Fruit fly (Drosophila melanogaster) whole organism, embryonic: ENCODE measurements around the gene Mul1.

ENCODE experiments used
- CG10274 ChIP-seq: fragments of 200-800 bp; sonication (Bioruptor generic); optimal IDR thresholded peaks from 3 replicates; lab custom pipeline; 2017; ENCODE audit warnings: missing biosample characterization, mild to moderate bottlenecking, missing genetic modification characterization
- CG11085 ChIP-seq: fragments of 200-800 bp; sonication (Bioruptor generic); IDR thresholded peaks from 2 replicates; pipeline ENCODE4 v1.3.6; 2022; ENCODE audit warnings: missing biosample characterization, missing genetic modification characterization
- CG11504 ChIP-seq: fragments of 200-800 bp; sonication (Bioruptor generic); optimal IDR thresholded peaks from 3 replicates; lab custom pipeline; 2019; ENCODE audit warnings: missing biosample characterization, mild to moderate bottlenecking, missing genetic modification characterization, moderate library complexity
- CG12219 ChIP-seq: fragments of 200-800 bp; sonication (Bioruptor generic); optimal IDR thresholded peaks from 3 replicates; lab custom pipeline; 2018; ENCODE audit warnings: missing biosample characterization, mild to moderate bottlenecking, missing genetic modification characterization
- CG12391 ChIP-seq: fragments of 200-800 bp; sonication (Bioruptor generic); optimal IDR thresholded peaks from 3 replicates; lab custom pipeline; 2018; ENCODE audit warnings: missing biosample characterization, mild to moderate bottlenecking, missing genetic modification characterization, moderate library complexity
- CG12769 ChIP-seq: fragments of 200-800 bp; sonication (Bioruptor generic); optimal IDR thresholded peaks from 2 replicates; lab custom pipeline; 2019; ENCODE audit warnings: missing biosample characterization, mild to moderate bottlenecking, missing genetic modification characterization, moderate library complexity
- CG13424 ChIP-seq: fragments of 200-800 bp; sonication (Bioruptor generic); optimal IDR thresholded peaks from 2 replicates; lab custom pipeline; 2019; ENCODE audit warnings: missing biosample characterization, mild to moderate bottlenecking, missing genetic modification characterization, moderate library complexity
- CG13624 ChIP-seq: fragments of 200-800 bp; sonication (Bioruptor generic); optimal IDR thresholded peaks from 2 replicates; lab custom pipeline; 2016; ENCODE audit warnings: missing biosample characterization, missing genetic modification characterization
- CG15696 ChIP-seq: fragments of 200-800 bp; sonication (Bioruptor generic); optimal IDR thresholded peaks from 2 replicates; lab custom pipeline; 2019; ENCODE audit warnings: missing biosample characterization, mild to moderate bottlenecking, missing genetic modification characterization, moderate library complexity
- CG2129 ChIP-seq: fragments of 200-800 bp; sonication (Bioruptor generic); IDR thresholded peaks from 2 replicates; pipeline ENCODE4 v1.3.6; 2022; ENCODE audit warnings: missing biosample characterization, missing genetic modification characterization; ENCODE audit not compliant: partially characterized antibody
- CG3065 ChIP-seq: fragments of 200-800 bp; sonication (Bioruptor generic); optimal IDR thresholded peaks from 2 replicates; lab custom pipeline; 2016; ENCODE audit warnings: missing biosample characterization, missing genetic modification characterization
- CG31441 ChIP-seq: fragments of 200-800 bp; sonication (Bioruptor generic); IDR thresholded peaks from 2 replicates; pipeline ENCODE4 v1.3.6; 2022; ENCODE audit warnings: missing biosample characterization, missing genetic modification characterization
- CG3163 ChIP-seq: fragments of 200-800 bp; sonication (Bioruptor generic); optimal IDR thresholded peaks from 3 replicates; lab custom pipeline; 2016; ENCODE audit warnings: missing biosample characterization, missing genetic modification characterization
- CG34224 ChIP-seq: fragments of 200-800 bp; sonication (Bioruptor generic); IDR thresholded peaks from 3 replicates; pipeline ENCODE4 v1.3.6; 2022; ENCODE audit warnings: missing biosample characterization, missing genetic modification characterization; ENCODE audit not compliant: partially characterized antibody
- CG3847 ChIP-seq: fragments of 200-800 bp; sonication (Bioruptor generic); IDR thresholded peaks from 2 replicates; pipeline ENCODE4 v1.3.6; 2022; ENCODE audit warnings: missing biosample characterization, missing genetic modification characterization
- CG43689 ChIP-seq: fragments of 200-800 bp; sonication (Bioruptor generic); IDR thresholded peaks from 2 replicates; pipeline ENCODE4 v1.3.6; 2022; ENCODE audit warnings: missing biosample characterization, missing genetic modification characterization
- CG6254 ChIP-seq: fragments of 200-800 bp; sonication (Bioruptor generic); optimal IDR thresholded peaks from 3 replicates; lab custom pipeline; 2017; ENCODE audit warnings: mild to moderate bottlenecking, missing biosample characterization, missing genetic modification reagents, missing genetic modification characterization
- CG7987 ChIP-seq: fragments of 200-800 bp; sonication (Bioruptor generic); optimal IDR thresholded peaks from 2 replicates; lab custom pipeline; 2018; ENCODE audit warnings: missing biosample characterization, mild to moderate bottlenecking, missing genetic modification characterization, moderate library complexity
- CG8089 ChIP-seq: fragments of 200-800 bp; sonication (Bioruptor generic); optimal IDR thresholded peaks from 3 replicates; lab custom pipeline; 2016; ENCODE audit warnings: missing biosample characterization, missing genetic modification characterization
- CG9797 ChIP-seq: fragments of 200-800 bp; sonication (Bioruptor generic); optimal IDR thresholded peaks from 3 replicates; lab custom pipeline; 2018; ENCODE audit warnings: missing biosample characterization, mild to moderate bottlenecking, missing genetic modification characterization
- CHES-1-like ChIP-seq: fragments of 200-800 bp; sonication (Bioruptor generic); optimal IDR thresholded peaks from 2 replicates; lab custom pipeline; 2016; ENCODE audit warnings: missing biosample characterization, missing genetic modification characterization
- CTCF ChIP-seq: fragments of 200-800 bp; sonication (Bioruptor generic); optimal IDR thresholded peaks from 2 replicates; lab custom pipeline; 2017; ENCODE audit warnings: missing biosample characterization, mild to moderate bottlenecking, missing genetic modification characterization, moderate library complexity
- CoRest ChIP-seq: fragments of 200-800 bp; sonication (Bioruptor generic); optimal IDR thresholded peaks from 3 replicates; lab custom pipeline; 2018; ENCODE audit warnings: missing biosample characterization, mild to moderate bottlenecking, missing genetic modification characterization, moderate library complexity
- ERR ChIP-seq: fragments of 200-800 bp; sonication (Bioruptor generic); optimal IDR thresholded peaks from 2 replicates; lab custom pipeline; 2016; ENCODE audit warnings: missing biosample characterization, missing genetic modification characterization
- Fer3 ChIP-seq: fragments of 200-800 bp; sonication (Bioruptor generic); optimal IDR thresholded peaks from 2 replicates; lab custom pipeline; 2018; ENCODE audit warnings: missing biosample characterization, mild to moderate bottlenecking, missing genetic modification characterization, moderate library complexity
- HLH54F ChIP-seq: fragments of 200-800 bp; sonication (Bioruptor generic); optimal IDR thresholded peaks from 3 replicates; lab custom pipeline; 2016; ENCODE audit warnings: missing biosample characterization, missing genetic modification characterization
- Hand ChIP-seq: fragments of 200-800 bp; sonication (Bioruptor generic); optimal IDR thresholded peaks from 2 replicates; lab custom pipeline; 2017; ENCODE audit warnings: mild to moderate bottlenecking, missing biosample characterization, missing genetic modification reagents, missing genetic modification characterization
- Hr51 ChIP-seq, 2 experiments: fragments of 200-800 bp; sonication (Bioruptor generic); optimal IDR thresholded peaks; 2 replicates in 1 of 2; 3 replicates in 1 of 2; lab custom pipeline; 2016 to 2018; ENCODE audit warnings: missing biosample characterization in 2 of 2, missing genetic modification characterization in 2 of 2, mild to moderate bottlenecking in 1 of 2, moderate library complexity in 1 of 2
- Kr ChIP-seq: fragments of 200-800 bp; sonication (Bioruptor generic); optimal IDR thresholded peaks from 2 replicates; lab custom pipeline; 2017; ENCODE audit warnings: missing biosample characterization, mild to moderate bottlenecking, missing genetic modification characterization
- MESR4 ChIP-seq: fragments of 200-800 bp; sonication (Bioruptor generic); optimal IDR thresholded peaks from 2 replicates; lab custom pipeline; 2018; ENCODE audit warnings: missing biosample characterization, mild to moderate bottlenecking, missing genetic modification characterization, moderate library complexity
- Mad ChIP-seq: fragments of 200-800 bp; sonication (Bioruptor generic); optimal IDR thresholded peaks from 2 replicates; lab custom pipeline; 2016; ENCODE audit warnings: missing biosample characterization, missing genetic modification characterization
- Poxn ChIP-seq: fragments of 200-800 bp; sonication (Bioruptor generic); IDR thresholded peaks from 2 replicates; pipeline ENCODE4 v1.3.6; 2022; ENCODE audit warnings: missing biosample characterization, missing genetic modification characterization
- Ptx1 ChIP-seq: fragments of 200-800 bp; sonication (Bioruptor generic); IDR thresholded peaks from 2 replicates; pipeline ENCODE4 v1.3.6; 2022; ENCODE audit warnings: missing biosample characterization, missing genetic modification characterization
- Side ChIP-seq: fragments of 200-800 bp; sonication (Bioruptor generic); optimal IDR thresholded peaks from 2 replicates; lab custom pipeline; 2016; ENCODE audit warnings: missing biosample characterization, missing genetic modification characterization
- Sox100B ChIP-seq: fragments of 200-800 bp; sonication (Bioruptor generic); optimal IDR thresholded peaks from 3 replicates; lab custom pipeline; 2018; ENCODE audit warnings: missing biosample characterization, mild to moderate bottlenecking, missing genetic modification characterization
- aop ChIP-seq: fragments of 200-800 bp; sonication (Bioruptor generic); IDR thresholded peaks from 2 replicates; pipeline ENCODE4 v1.3.6; 2022; ENCODE audit warnings: missing biosample characterization, missing genetic modification characterization
- bsh ChIP-seq, 2 experiments: fragments of 200-800 bp; sonication (Bioruptor generic); optimal IDR thresholded peaks; 2 replicates each; lab custom pipeline; 2017 to 2018; ENCODE audit warnings: mild to moderate bottlenecking in 2 of 2, missing biosample characterization in 2 of 2, missing genetic modification characterization in 2 of 2, moderate library complexity in 1 of 2
- disco-r ChIP-seq: fragments of 200-800 bp; sonication (Bioruptor generic); optimal IDR thresholded peaks from 2 replicates; lab custom pipeline; 2016; ENCODE audit warnings: missing biosample characterization, missing genetic modification characterization
- dmrt11E ChIP-seq: fragments of 200-800 bp; sonication (Bioruptor generic); optimal IDR thresholded peaks from 3 replicates; lab custom pipeline; 2018; ENCODE audit warnings: missing biosample characterization, mild to moderate bottlenecking, missing genetic modification characterization, moderate library complexity
- dmrt99B ChIP-seq: fragments of 200-800 bp; sonication (Bioruptor generic); optimal IDR thresholded peaks from 2 replicates; lab custom pipeline; 2018; ENCODE audit warnings: missing biosample characterization, mild to moderate bottlenecking, missing genetic modification characterization, moderate library complexity
- gem ChIP-seq: fragments of 200-800 bp; sonication (Bioruptor generic); optimal IDR thresholded peaks from 2 replicates; lab custom pipeline; 2019; ENCODE audit warnings: missing biosample characterization, mild to moderate bottlenecking, missing genetic modification characterization, moderate library complexity
- grau ChIP-seq: fragments of 200-800 bp; optimal IDR thresholded peaks from 3 replicates; lab custom pipeline; 2019; ENCODE audit warnings: missing biosample characterization, mild to moderate bottlenecking, missing genetic modification characterization, moderate library complexity
- kay ChIP-seq: fragments of 200-800 bp; sonication (Bioruptor generic); optimal IDR thresholded peaks from 2 replicates; lab custom pipeline; 2016; ENCODE audit warnings: missing biosample characterization, missing genetic modification characterization
- nmo ChIP-seq: fragments of 200-800 bp; sonication (Bioruptor generic); optimal IDR thresholded peaks from 2 replicates; lab custom pipeline; 2018; ENCODE audit warnings: missing biosample characterization, mild to moderate bottlenecking, missing genetic modification characterization, moderate library complexity
- org-1 ChIP-seq: fragments of 200-800 bp; sonication (Bioruptor generic); optimal IDR thresholded peaks from 2 replicates; lab custom pipeline; 2017; ENCODE audit warnings: missing biosample characterization, missing genetic modification characterization
- rib ChIP-seq: fragments of 200-800 bp; sonication (Bioruptor generic); IDR thresholded peaks from 2 replicates; pipeline ENCODE4 v1.3.6; 2022; ENCODE audit warnings: missing biosample characterization, missing genetic modification characterization
- row ChIP-seq: fragments of 200-800 bp; sonication (Bioruptor generic); IDR thresholded peaks from 3 replicates; pipeline ENCODE4 v1.3.6; 2022; ENCODE audit warnings: missing biosample characterization, missing genetic modification characterization
- sima ChIP-seq: fragments of 200-800 bp; sonication (Bioruptor generic); optimal IDR thresholded peaks from 2 replicates; lab custom pipeline; 2016; ENCODE audit warnings: missing biosample characterization, missing genetic modification characterization
- ssp ChIP-seq: fragments of 200-800 bp; sonication (Bioruptor generic); IDR thresholded peaks from 2 replicates; pipeline ENCODE4 v1.3.6; 2022; ENCODE audit warnings: missing biosample characterization, missing genetic modification characterization
- tup ChIP-seq: fragments of 200-800 bp; sonication (Bioruptor generic); optimal IDR thresholded peaks from 2 replicates; lab custom pipeline; 2016; ENCODE audit warnings: missing biosample characterization, mild to moderate bottlenecking, missing genetic modification characterization, moderate library complexity

The Mul1 gene

dm6 chr3L:4016754-4017153 lies 4.5 kb upstream of the Mul1 start (continued):
- TF ChIP-seq tup (GFP tag; lab: Kevin White, UChicago) (peak; percentile 1), aop (no peak), disco-r (no peak), CG2129 (no peak), CG12769 (tag; lab: Kevin White, UChicago) (peak; percentile 43), CG13624 (GFP tag; lab: Kevin White, UChicago) (no peak), CG3847 (peak; percentile 39; the same call in 1 of the 2 replicates), MESR4 (GFP tag; lab: Kevin White, UChicago) (no peak), CHES-1-like (GFP tag; lab: Kevin White, UChicago) (no peak), CoRest (tag; lab: Kevin White, UChicago) (peak; percentile 67), CG7987 (no peak), HLH54F (GFP tag; lab: Kevin White, UChicago) (no peak), CG8089 (GFP tag; lab: Kevin White, UChicago) (peak; percentile 58), Poxn (no peak), CG3163 (GFP tag; lab: Kevin White, UChicago) (peak; percentile 17), CG11085 (GFP tag; lab: Robert Waterston, UW) (no peak), ERR (GFP tag; lab: Kevin White, UChicago) (no peak), Side (GFP tag; lab: Kevin White, UChicago) (peak; percentile 45), CG3065 (no peak), CG10274 (GFP tag; lab: Kevin White, UChicago) (no peak), ssp (GFP tag; lab: Robert Waterston, UW) (peak; percentile 53), CTCF (GFP tag; lab: Kevin White, UChicago) (no peak), CG12219 (GFP tag; lab: Kevin White, UChicago) (peak; percentile 65), row (GFP tag; lab: Robert Waterston, UW) (peak; percentile 74), CG34224 (no peak), CG9797 (GFP tag; lab: Kevin White, UChicago) (no peak)
- TF ChIP-seq, all 482 proteins: peak for 259

- TF ChIP-seq Hr51 (GFP tag; optimal IDR thresholded peaks at IDR 0.05; lab: Kevin White, UChicago) (peak in 1 of 2 experiments; percentile 40), dmrt11E (tag; lab: Kevin White, UChicago) (peak; percentile 10), Hand (GFP tag; lab: Kevin White, UChicago) (no peak), CG6254 (GFP tag; lab: Kevin White, UChicago) (no peak), dmrt99B (peak; percentile 25), nmo (GFP tag; lab: Kevin White, UChicago) (peak; percentile 32), CG15696 (tag; lab: Kevin White, UChicago) (no peak), bsh (GFP tag; optimal IDR thresholded peaks at IDR 0.05; lab: Kevin White, UChicago) (peak in 1 of 2 experiments; percentile 14), kay (GFP tag; lab: Kevin White, UChicago) (no peak), grau (tag; lab: Kevin White, UChicago) (peak; percentile 37), CG11504 (tag; lab: Kevin White, UChicago) (peak; percentile 33), Mad (GFP tag; lab: Kevin White, UChicago) (no peak), org-1 (no peak), Fer3 (tag; lab: Kevin White, UChicago) (no peak), CG13424 (tag; lab: Kevin White, UChicago) (peak; percentile 23), Kr (GFP tag; lab: Kevin White, UChicago) (no peak), Ptx1 (GFP tag; lab: Robert Waterston, UW) (no peak), CG12391 (tag; lab: Kevin White, UChicago) (peak; percentile 21), CG10274 (GFP tag; lab: Kevin White, UChicago) (no peak), CoRest (tag; lab: Kevin White, UChicago) (peak; percentile 22), ERR (GFP tag; lab: Kevin White, UChicago) (no peak), rib (GFP tag; lab: Robert Waterston, UW) (no peak), CG31441 (GFP tag; lab: Robert Waterston, UW) (peak; percentile 30; the same call in 1 of the 2 replicates), gem (tag; lab: Kevin White, UChicago) (peak; percentile 33), sima (GFP tag; lab: Kevin White, UChicago) (no peak), CG43689 (no peak), Sox100B (GFP tag; lab: Kevin White, UChicago) (peak; percentile 10)
These were observed 2.9 kb upstream of the Mul1 start, which contains the start of gene FoxL1 for dm6 chr3L:4018228-4018928. Gene FoxL1 (plus strand): TSS chr3L:4018878.
